ENCODE assay signal across 1 fruit fly cellular context in genomic region chr3R:4394654-4395581, dm6.
A peak's percentile ranks its signal among the peaks of the same experiment; 100 is the strongest.
TF ChIP-seq lines count a peak whose summit lies in the region.

No protein-coding gene starts in this region.

TF ChIP-seq in whole organism, embryonic, 481 proteins besides CTCF, POLR2A, EP300 and RAD21 (continued from another document and continues in another):
- TF ChIP-seq CG30403 (GFP tag; optimal IDR thresholded peaks at IDR 0.05; lab: Kevin White, UChicago) (peak; percentile 84), pnt (GFP tag; optimal IDR thresholded peaks at IDR 0.05; lab: Kevin White, UChicago) (peak; percentile 71), CG17829 (tag; optimal IDR thresholded peaks at IDR 0.05; lab: Kevin White, UChicago) (peak; percentile 84), emc (GFP tag; optimal IDR thresholded peaks at IDR 0.05; lab: Kevin White, UChicago) (peak; percentile 73), corto (GFP tag; optimal IDR thresholded peaks at IDR 0.05; lab: Kevin White, UChicago) (peak; percentile 83), CG31224 (GFP tag; IDR thresholded peaks at IDR 0.05; lab: Robert Waterston, UW) (peak; percentile 66), chinmo (GFP tag; IDR thresholded peaks at IDR 0.05; lab: Robert Waterston, UW; ENCODE audit: partially characterized antibody) (no peak), pum (GFP tag; optimal IDR thresholded peaks at IDR 0.05; lab: Kevin White, UChicago) (peak; percentile 83), NK7.1 (GFP tag; optimal IDR thresholded peaks at IDR 0.05; lab: Kevin White, UChicago) (peak; percentile 75), vfl (GFP tag; optimal IDR thresholded peaks at IDR 0.05; lab: Kevin White, UChicago) (peak; percentile 80), eve (GFP tag; optimal IDR thresholded peaks at IDR 0.05; lab: Kevin White, UChicago) (no peak), exex (tag; optimal IDR thresholded peaks at IDR 0.05; lab: Kevin White, UChicago) (peak; percentile 78), CG7357 (GFP tag; IDR thresholded peaks at IDR 0.05; lab: Robert Waterston, UW) (peak; percentile 79), fd3F (GFP tag; optimal IDR thresholded peaks at IDR 0.05; lab: Kevin White, UChicago) (peak; percentile 79), CG10979 (tag; optimal IDR thresholded peaks at IDR 0.05; lab: Kevin White, UChicago) (peak; percentile 84), yki (optimal IDR thresholded peaks at IDR 0.05; lab: Kevin White, UChicago) (no peak), HLHmδ (GFP tag; optimal IDR thresholded peaks at IDR 0.05; lab: Kevin White, UChicago) (no peak), tio (GFP tag; optimal IDR thresholded peaks at IDR 0.05; lab: Kevin White, UChicago) (peak; percentile 63), C15 (GFP tag; IDR thresholded peaks at IDR 0.05; lab: Robert Waterston, UW) (0 out of 3 replicates have a peak, but pooled peaks have one; percentile 41), ap (GFP tag; IDR thresholded peaks at IDR 0.05; lab: Robert Waterston, UW) (peak; percentile 78), fu2 (GFP tag; optimal IDR thresholded peaks at IDR 0.05; lab: Kevin White, UChicago) (peak; percentile 86), az2 (GFP tag; optimal IDR thresholded peaks at IDR 0.05; lab: Kevin White, UChicago) (peak; percentile 83), ftz-f1 (GFP tag; optimal IDR thresholded peaks at IDR 0.05; lab: Kevin White, UChicago) (no peak), CG8089 (GFP tag; optimal IDR thresholded peaks at IDR 0.05; lab: Kevin White, UChicago) (peak; percentile 74), CG13424 (tag; optimal IDR thresholded peaks at IDR 0.05; lab: Kevin White, UChicago) (peak; percentile 84), Eip74EF (GFP tag; optimal IDR thresholded peaks at IDR 0.05; lab: Kevin White, UChicago) (peak in 1 of 2 experiments; percentile 85), Optix (GFP tag; IDR thresholded peaks at IDR 0.05; lab: Robert Waterston, UW) (peak; percentile 87), CG11085 (GFP tag; IDR thresholded peaks at IDR 0.05; lab: Robert Waterston, UW) (peak; percentile 58), Fer1 (GFP tag; optimal IDR thresholded peaks at IDR 0.05; lab: Kevin White, UChicago) (peak; percentile 90), CG6175 (GFP tag; IDR thresholded peaks at IDR 0.05; lab: Robert Waterston, UW) (peak; percentile 63; the same call in 1 of the 3 replicates), usp (GFP tag; optimal IDR thresholded peaks at IDR 0.05; lab: Kevin White, UChicago) (no peak), Hmx (GFP tag; optimal IDR thresholded peaks at IDR 0.05; lab: Kevin White, UChicago) (peak; percentile 18), Rfx (GFP tag; IDR thresholded peaks at IDR 0.05; lab: Robert Waterston, UW) (peak; percentile 90), luna (GFP tag; optimal IDR thresholded peaks at IDR 0.05; lab: Kevin White, UChicago) (peak; percentile 57), CG12299 (tag; optimal IDR thresholded peaks at IDR 0.05; lab: Kevin White, UChicago) (peak; percentile 61), CG10959 (GFP tag; IDR thresholded peaks at IDR 0.05; lab: Robert Waterston, UW) (peak; percentile 51; the same call in 1 of the 2 replicates), Hand (GFP tag; optimal IDR thresholded peaks at IDR 0.05; lab: Kevin White, UChicago) (peak; percentile 66), cwo (GFP tag; optimal IDR thresholded peaks at IDR 0.05; lab: Kevin White, UChicago) (peak; percentile 85), sob (GFP tag; IDR thresholded peaks at IDR 0.05; lab: Robert Waterston, UW) (peak; percentile 88), Six4 (GFP tag; optimal IDR thresholded peaks at IDR 0.05; lab: Kevin White, UChicago) (peak; percentile 79), gce (GFP tag; IDR thresholded peaks at IDR 0.05; lab: Robert Waterston, UW) (peak; percentile 67; the same call in 2 of the 3 replicates), CG16779 (GFP tag; IDR thresholded peaks at IDR 0.05; lab: Robert Waterston, UW) (peak; percentile 28; the same call in 1 of the 2 replicates), HHEX (GFP tag; optimal IDR thresholded peaks at IDR 0.05; lab: Kevin White, UChicago) (peak; percentile 88), nau (GFP tag; optimal IDR thresholded peaks at IDR 0.05; lab: Kevin White, UChicago) (peak; percentile 84), psq (GFP tag; optimal IDR thresholded peaks at IDR 0.05; lab: Kevin White, UChicago) (peak; percentile 41), Sox102F (GFP tag; optimal IDR thresholded peaks at IDR 0.05; lab: Kevin White, UChicago) (peak; percentile 93), org-1 (GFP tag; optimal IDR thresholded peaks at IDR 0.05; lab: Kevin White, UChicago) (peak; percentile 90), dm (GFP tag; optimal IDR thresholded peaks at IDR 0.05; lab: Kevin White, UChicago) (peak; percentile 65), tna (GFP tag; IDR thresholded peaks at IDR 0.05; lab: Robert Waterston, UW; ENCODE audit: partially characterized antibody) (no peak), CG4328 (GFP tag; optimal IDR thresholded peaks at IDR 0.05; lab: Kevin White, UChicago) (peak; percentile 17), bowl (GFP tag; IDR thresholded peaks at IDR 0.05; lab: Robert Waterston, UW) (peak; percentile 73; the same call in 1 of the 2 replicates), CG3407 (GFP tag; optimal IDR thresholded peaks at IDR 0.05; lab: Kevin White, UChicago) (peak; percentile 70), Tbp (GFP tag; optimal IDR thresholded peaks at IDR 0.05; lab: Kevin White, UChicago) (no peak), NfI (GFP tag; optimal IDR thresholded peaks at IDR 0.05; lab: Kevin White, UChicago) (peak; percentile 90), CG11723 (GFP tag; optimal IDR thresholded peaks at IDR 0.05; lab: Kevin White, UChicago) (peak; percentile 70), Blimp-1 (GFP tag; optimal IDR thresholded peaks at IDR 0.05; lab: Kevin White, UChicago) (no peak), CG10147 (GFP tag; optimal IDR thresholded peaks at IDR 0.05; lab: Kevin White, UChicago) (peak; percentile 89), ranshi (GFP tag; IDR thresholded peaks at IDR 0.05; lab: Robert Waterston, UW) (peak; percentile 88; the same call in 1 of the 2 replicates), hkb (optimal IDR thresholded peaks at IDR 0.05; lab: Kevin White, UChicago) (no peak), hkb (GFP tag; IDR thresholded peaks at IDR 0.05; lab: Robert Waterston, UW) (peak; percentile 94), Spps (tag; optimal IDR thresholded peaks at IDR 0.05; lab: Kevin White, UChicago) (peak; percentile 41), CG7928 (GFP tag; optimal IDR thresholded peaks at IDR 0.05; lab: Kevin White, UChicago) (peak; percentile 39), NC2α (GFP tag; optimal IDR thresholded peaks at IDR 0.05; lab: Kevin White, UChicago) (peak; percentile 59), ci (GFP tag; IDR thresholded peaks at IDR 0.05; lab: Robert Waterston, UW) (peak; percentile 93), croc (GFP tag; conservative IDR thresholded peaks at IDR 0.05; lab: Robert Waterston, UW) (peak; percentile 41; the same call in 1 of the 3 replicates), ro (GFP tag; IDR thresholded peaks at IDR 0.05; lab: Robert Waterston, UW) (peak; percentile 74), sisA (GFP tag; IDR thresholded peaks at IDR 0.05; lab: Robert Waterston, UW) (peak; percentile 87), Camta (GFP tag; optimal IDR thresholded peaks at IDR 0.05; lab: Kevin White, UChicago) (peak; percentile 79), YL-1 (GFP tag; optimal IDR thresholded peaks at IDR 0.05; lab: Kevin White, UChicago) (no peak), Ets97D (GFP tag; optimal IDR thresholded peaks at IDR 0.05; lab: Kevin White, UChicago) (peak; percentile 72), Poxn (GFP tag; IDR thresholded peaks at IDR 0.05; lab: Robert Waterston, UW) (no peak), CG7271 (tag; optimal IDR thresholded peaks at IDR 0.05; lab: Kevin White, UChicago) (peak; percentile 15), pfk (GFP tag; optimal IDR thresholded peaks at IDR 0.05; lab: Kevin White, UChicago) (no peak), CG14860 (GFP tag; IDR thresholded peaks at IDR 0.05; lab: Robert Waterston, UW; ENCODE audit: partially characterized antibody) (no peak), Vsx1 (GFP tag; optimal IDR thresholded peaks at IDR 0.05; lab: Kevin White, UChicago) (peak; percentile 9), zen (tag; optimal IDR thresholded peaks at IDR 0.05; lab: Kevin White, UChicago) (peak; percentile 64), crp (GFP tag; optimal IDR thresholded peaks at IDR 0.05; lab: Kevin White, UChicago) (peak in 1 of 2 experiments; percentile 49), Scr (GFP tag; IDR thresholded peaks at IDR 0.05; lab: Robert Waterston, UW; ENCODE audit: partially characterized antibody) (no peak), CG15073 (GFP tag; optimal IDR thresholded peaks at IDR 0.05; lab: Kevin White, UChicago) (no peak), CG2202 (tag; optimal IDR thresholded peaks at IDR 0.05; lab: Kevin White, UChicago) (peak; percentile 54), ATbp (GFP tag; optimal IDR thresholded peaks at IDR 0.05; lab: Kevin White, UChicago) (peak; percentile 86), CG8924 (tag; optimal IDR thresholded peaks at IDR 0.05; lab: Kevin White, UChicago) (peak; percentile 91), CG4282 (GFP tag; optimal IDR thresholded peaks at IDR 0.05; lab: Kevin White, UChicago) (peak; percentile 41), CG2129 (GFP tag; IDR thresholded peaks at IDR 0.05; lab: Robert Waterston, UW; ENCODE audit: partially characterized antibody) (no peak), Sry-δ (GFP tag; optimal IDR thresholded peaks at IDR 0.05; lab: Kevin White, UChicago) (peak; percentile 65), nom (GFP tag; optimal IDR thresholded peaks at IDR 0.05; lab: Kevin White, UChicago) (no peak), ac (GFP tag; optimal IDR thresholded peaks at IDR 0.05; lab: Kevin White, UChicago) (no peak), CG9797 (GFP tag; optimal IDR thresholded peaks at IDR 0.05; lab: Kevin White, UChicago) (no peak), CG6765 (GFP tag; optimal IDR thresholded peaks at IDR 0.05; lab: Kevin White, UChicago) (peak; percentile 60), salm (tag; optimal IDR thresholded peaks at IDR 0.05; lab: Kevin White, UChicago) (peak; percentile 87), PHDP (tag; optimal IDR thresholded peaks at IDR 0.05; lab: Kevin White, UChicago) (peak; percentile 90), al (GFP tag; IDR thresholded peaks at IDR 0.05; lab: Robert Waterston, UW) (peak; percentile 80; the same call in 1 of the 2 replicates), H2.0 (GFP tag; IDR thresholded peaks at IDR 0.05; lab: Robert Waterston, UW) (peak; percentile 82), CG17385 (GFP tag; optimal IDR thresholded peaks at IDR 0.05; lab: Kevin White, UChicago) (peak; percentile 82), stwl (tag; optimal IDR thresholded peaks at IDR 0.05; lab: Kevin White, UChicago) (no peak), hth (optimal IDR thresholded peaks at IDR 0.05; lab: Kevin White, UChicago) (no peak), wek (GFP tag; optimal IDR thresholded peaks at IDR 0.05; lab: Kevin White, UChicago) (peak; percentile 52), phol (tag; optimal IDR thresholded peaks at IDR 0.05; lab: Kevin White, UChicago) (peak; percentile 86), Sox100B (GFP tag; optimal IDR thresholded peaks at IDR 0.05; lab: Kevin White, UChicago) (peak; percentile 82), onecut (GFP tag; IDR thresholded peaks at IDR 0.05; lab: Robert Waterston, UW) (peak; percentile 74), pita (GFP tag; optimal IDR thresholded peaks at IDR 0.05; lab: Kevin White, UChicago) (no peak), Atf6 (GFP tag; IDR thresholded peaks at IDR 0.05; lab: Robert Waterston, UW) (peak; percentile 95), dimm (GFP tag; IDR thresholded peaks at IDR 0.05; lab: Robert Waterston, UW) (no peak; the same call in 1 of the 2 replicates), Nf-YA (GFP tag; IDR thresholded peaks at IDR 0.05; lab: Robert Waterston, UW) (peak; percentile 74), CG14667 (GFP tag; IDR thresholded peaks at IDR 0.05; lab: Robert Waterston, UW) (peak; percentile 67), CG33557 (GFP tag; optimal IDR thresholded peaks at IDR 0.05; lab: Kevin White, UChicago) (no peak), Gug (GFP tag; IDR thresholded peaks at IDR 0.05; lab: Robert Waterston, UW) (peak; percentile 81), CG4730 (GFP tag; IDR thresholded peaks at IDR 0.05; lab: Robert Waterston, UW) (peak; percentile 83), fd102C (GFP tag; optimal IDR thresholded peaks at IDR 0.05; lab: Kevin White, UChicago) (no peak), CG4404 (GFP tag; IDR thresholded peaks at IDR 0.05; lab: Robert Waterston, UW) (peak; percentile 46; the same call in 1 of the 2 replicates), CG8765 (GFP tag; IDR thresholded peaks at IDR 0.05; lab: Robert Waterston, UW) (peak; percentile 23; the same call in 1 of the 2 replicates), Nf-YC (tag; optimal IDR thresholded peaks at IDR 0.05; lab: Kevin White, UChicago) (peak; percentile 64), Ravus (GFP tag; IDR thresholded peaks at IDR 0.05; lab: Robert Waterston, UW) (peak; percentile 56), cas (GFP tag; IDR thresholded peaks at IDR 0.05; lab: Robert Waterston, UW) (peak; percentile 66; the same call in 1 of the 2 replicates), mirr (GFP tag; optimal IDR thresholded peaks at IDR 0.05; lab: Kevin White, UChicago) (peak; percentile 90), seq (GFP tag; IDR thresholded peaks at IDR 0.05; lab: Robert Waterston, UW) (peak; percentile 91), crol (GFP tag; IDR thresholded peaks at IDR 0.05; lab: Robert Waterston, UW) (no peak), Taf1 (GFP tag; IDR thresholded peaks at IDR 0.05; lab: Robert Waterston, UW) (peak; percentile 70; the same call in 1 of the 2 replicates), disco-r (GFP tag; optimal IDR thresholded peaks at IDR 0.05; lab: Kevin White, UChicago) (peak; percentile 87), lov (optimal IDR thresholded peaks at IDR 0.05; lab: Kevin White, UChicago) (no peak), lov (GFP tag; IDR thresholded peaks at IDR 0.05; lab: Robert Waterston, UW) (peak; percentile 88; the same call in 2 of the 3 replicates), CG4617 (GFP tag; optimal IDR thresholded peaks at IDR 0.05; lab: Kevin White, UChicago; ENCODE audit: borderline replicate concordance) (peak; percentile 50), trem (tag; optimal IDR thresholded peaks at IDR 0.05; lab: Kevin White, UChicago) (peak; percentile 53), maf-S (GFP tag; optimal IDR thresholded peaks at IDR 0.05; lab: Kevin White, UChicago) (peak; percentile 76), mld (GFP tag; IDR thresholded peaks at IDR 0.05; lab: Robert Waterston, UW; ENCODE audit: partially characterized antibody) (no peak), sens (GFP tag; lab: Kevin White, UChicago) (peak; percentile 95), Elba2 (GFP tag; optimal IDR thresholded peaks at IDR 0.05; lab: Kevin White, UChicago) (no peak), ems (GFP tag; optimal IDR thresholded peaks at IDR 0.05; lab: Kevin White, UChicago) (peak; percentile 86), CG1233 (GFP tag; optimal IDR thresholded peaks at IDR 0.05; lab: Kevin White, UChicago) (peak; percentile 75), CG1024 (GFP tag; IDR thresholded peaks at IDR 0.05; lab: Robert Waterston, UW) (peak; percentile 67; the same call in 1 of the 2 replicates)
